Fruit fly (Drosophila melanogaster) whole organism, embryonic: ENCODE measurements around the gene p24-1.

Experiments
- ATbp ChIP-seq: fragments of 200-800 bp; sonication (Bioruptor generic); optimal IDR thresholded peaks from 2 replicates; lab custom pipeline; 2017; ENCODE audit warnings: missing biosample characterization, mild to moderate bottlenecking, missing genetic modification characterization, missing genetic modification reagents
- Aef1 ChIP-seq: fragments of 200-800 bp; sonication (Bioruptor generic); IDR thresholded peaks from 3 replicates; pipeline ENCODE4 v1.3.6; 2022; ENCODE audit warnings: missing biosample characterization, missing genetic modification characterization
- BtbVII ChIP-seq: fragments of 200-800 bp; sonication (Bioruptor generic); optimal IDR thresholded peaks from 3 replicates; lab custom pipeline; 2017; ENCODE audit warnings: missing biosample characterization, mild to moderate bottlenecking, missing genetic modification characterization
- CG10462 ChIP-seq: fragments of 200-800 bp; sonication (Bioruptor generic); optimal IDR thresholded peaks from 2 replicates; lab custom pipeline; 2016; ENCODE audit warnings: missing biosample characterization, missing genetic modification characterization
- CG11456 ChIP-seq: fragments of 200-800 bp; sonication (Bioruptor generic); IDR thresholded peaks from 3 replicates; pipeline ENCODE4 v1.3.6; 2022; ENCODE audit warnings: missing biosample characterization, missing genetic modification characterization
- CG12236 ChIP-seq: fragments of 200-800 bp; sonication (Bioruptor generic); optimal IDR thresholded peaks from 2 replicates; lab custom pipeline; 2016; ENCODE audit warnings: missing biosample characterization, missing genetic modification characterization
- CG1233 ChIP-seq: fragments of 200-800 bp; sonication (Bioruptor generic); optimal IDR thresholded peaks from 4 replicates; lab custom pipeline; 2018; ENCODE audit warnings: missing biosample characterization, mild to moderate bottlenecking, missing genetic modification characterization
- CG14965 ChIP-seq: fragments of 200-800 bp; sonication (Bioruptor generic); optimal IDR thresholded peaks from 2 replicates; lab custom pipeline; 2016; ENCODE audit warnings: missing biosample characterization, missing genetic modification characterization, borderline replicate concordance
- CG2712 ChIP-seq: fragments of 200-800 bp; optimal IDR thresholded peaks from 3 replicates; lab custom pipeline; 2019; ENCODE audit warnings: missing biosample characterization, mild to moderate bottlenecking, missing genetic modification characterization, moderate library complexity
- CG3847 ChIP-seq: fragments of 200-800 bp; sonication (Bioruptor generic); IDR thresholded peaks from 2 replicates; pipeline ENCODE4 v1.3.6; 2022; ENCODE audit warnings: missing biosample characterization, missing genetic modification characterization
- CG4328 ChIP-seq: fragments of 200-800 bp; sonication (Bioruptor generic); optimal IDR thresholded peaks from 3 replicates; lab custom pipeline; 2017; ENCODE audit warnings: missing biosample characterization, missing genetic modification reagents, missing genetic modification characterization
- CG6175 ChIP-seq: fragments of 200-800 bp; sonication (Bioruptor generic); IDR thresholded peaks from 3 replicates; pipeline ENCODE4 v1.3.6; 2022; ENCODE audit warnings: missing biosample characterization, missing genetic modification characterization
- CG6683 ChIP-seq: fragments of 200-800 bp; sonication (Bioruptor generic); optimal IDR thresholded peaks from 2 replicates; lab custom pipeline; 2017; ENCODE audit warnings: missing biosample characterization, mild to moderate bottlenecking, missing genetic modification characterization, missing genetic modification reagents
- CG6689 ChIP-seq: fragments of 200-800 bp; sonication (Bioruptor generic); IDR thresholded peaks from 2 replicates; pipeline ENCODE4 v1.3.6; 2022; ENCODE audit warnings: missing biosample characterization, missing genetic modification characterization
- CG7556 ChIP-seq: fragments of 200-800 bp; sonication (Bioruptor generic); optimal IDR thresholded peaks from 2 replicates; lab custom pipeline; 2017; ENCODE audit warnings: missing biosample characterization, mild to moderate bottlenecking, missing genetic modification characterization
- CG8281 ChIP-seq: fragments of 200-800 bp; sonication (Bioruptor generic); optimal IDR thresholded peaks from 2 replicates; lab custom pipeline; 2018; ENCODE audit warnings: missing biosample characterization, mild to moderate bottlenecking, missing genetic modification characterization, moderate library complexity
- CG8290 ChIP-seq, 3 experiments: fragments of 200-800 bp; sonication (Bioruptor generic); optimal IDR thresholded peaks; 2 replicates each; lab custom pipeline; 2016 to 2019; ENCODE audit warnings: missing biosample characterization in 3 of 3, missing genetic modification characterization in 3 of 3, mild to moderate bottlenecking in 2 of 3, moderate library complexity in 1 of 3
- CG9727 ChIP-seq: fragments of 200-800 bp; sonication (Bioruptor generic); optimal IDR thresholded peaks from 3 replicates; lab custom pipeline; 2017; ENCODE audit warnings: missing biosample characterization, mild to moderate bottlenecking, missing genetic modification characterization
- CG9817 ChIP-seq: fragments of 200-800 bp; sonication (Bioruptor generic); optimal IDR thresholded peaks from 2 replicates; lab custom pipeline; 2018; ENCODE audit warnings: missing biosample characterization, mild to moderate bottlenecking, missing genetic modification characterization, moderate library complexity
- CG9932 ChIP-seq: fragments of 200-800 bp; sonication (Bioruptor generic); IDR thresholded peaks from 2 replicates; pipeline ENCODE4 v1.3.6; 2022; ENCODE audit warnings: missing biosample characterization, missing genetic modification characterization
- CoRest ChIP-seq: fragments of 200-800 bp; sonication (Bioruptor generic); optimal IDR thresholded peaks from 3 replicates; lab custom pipeline; 2018; ENCODE audit warnings: missing biosample characterization, mild to moderate bottlenecking, missing genetic modification characterization, moderate library complexity
- D19A ChIP-seq: fragments of 200-800 bp; optimal IDR thresholded peaks from 3 replicates; lab custom pipeline; 2019; ENCODE audit warnings: missing biosample characterization, mild to moderate bottlenecking, missing genetic modification characterization, moderate library complexity
- Dip3 ChIP-seq: fragments of 200-800 bp; sonication (Bioruptor generic); optimal IDR thresholded peaks from 3 replicates; lab custom pipeline; 2016; ENCODE audit warnings: missing biosample characterization, missing genetic modification characterization
- Fer3 ChIP-seq: fragments of 200-800 bp; sonication (Bioruptor generic); optimal IDR thresholded peaks from 2 replicates; lab custom pipeline; 2018; ENCODE audit warnings: missing biosample characterization, mild to moderate bottlenecking, missing genetic modification characterization, moderate library complexity
- Gsc ChIP-seq: fragments of 200-800 bp; sonication (Bioruptor generic); IDR thresholded peaks from 2 replicates; pipeline ENCODE4 v1.3.6; 2022; ENCODE audit warnings: missing biosample characterization, missing genetic modification characterization
- Hmr ChIP-seq: fragments of 200-800 bp; sonication (Bioruptor generic); optimal IDR thresholded peaks from 3 replicates; lab custom pipeline; 2017; ENCODE audit warnings: mild to moderate bottlenecking, missing biosample characterization, missing genetic modification reagents, missing genetic modification characterization
- Hr51 ChIP-seq, 2 experiments: fragments of 200-800 bp; sonication (Bioruptor generic); optimal IDR thresholded peaks; 2 replicates in 1 of 2; 3 replicates in 1 of 2; lab custom pipeline; 2016 to 2018; ENCODE audit warnings: missing biosample characterization in 2 of 2, missing genetic modification characterization in 2 of 2, mild to moderate bottlenecking in 1 of 2, moderate library complexity in 1 of 2
- MBD-R2 ChIP-seq: fragments of 200-800 bp; sonication (Bioruptor generic); IDR thresholded peaks from 2 replicates; pipeline ENCODE4 v1.3.6; 2022; ENCODE audit warnings: missing biosample characterization, missing genetic modification characterization
- Med ChIP-seq: fragments of 200-800 bp; sonication (Bioruptor generic); peaks from one replicate; lab custom pipeline; 2016; ENCODE audit warnings: missing biosample characterization, missing genetic modification characterization, mild to moderate bottlenecking, inconsistent platforms, moderate library complexity
- NfI ChIP-seq: fragments of 200-800 bp; sonication (Bioruptor generic); optimal IDR thresholded peaks from 3 replicates; lab custom pipeline; 2018; ENCODE audit warnings: missing biosample characterization, mild to moderate bottlenecking, missing genetic modification characterization, moderate library complexity
- Oaz ChIP-seq: fragments of 200-800 bp; sonication (Bioruptor generic); IDR thresholded peaks from 2 replicates; pipeline ENCODE4 v1.3.6; 2022; ENCODE audit warnings: missing biosample characterization, missing genetic modification characterization
- Rfx ChIP-seq: fragments of 200-800 bp; sonication (Bioruptor generic); IDR thresholded peaks from 2 replicates; pipeline ENCODE4 v1.3.6; 2022; ENCODE audit warnings: missing biosample characterization, missing genetic modification characterization
- Sox102F ChIP-seq: fragments of 200-800 bp; sonication (Bioruptor generic); optimal IDR thresholded peaks from 2 replicates; lab custom pipeline; 2018; ENCODE audit warnings: missing biosample characterization, mild to moderate bottlenecking, missing genetic modification characterization, moderate library complexity
- Tbp ChIP-seq: fragments of >200 bp; optimal IDR thresholded peaks from 2 replicates; lab custom pipeline; 2018; ENCODE audit warnings: missing biosample characterization, missing genetic modification characterization
- Xbp1 ChIP-seq: fragments of 200-800 bp; sonication (Bioruptor generic); optimal IDR thresholded peaks from 3 replicates; lab custom pipeline; 2016; ENCODE audit warnings: missing biosample characterization, mild to moderate bottlenecking, missing genetic modification characterization
- YL-1 ChIP-seq: fragments of 200-800 bp; sonication (Bioruptor generic); optimal IDR thresholded peaks from 3 replicates; lab custom pipeline; 2017; ENCODE audit warnings: missing biosample characterization, mild to moderate bottlenecking, missing genetic modification characterization
- bsh ChIP-seq, 2 experiments: fragments of 200-800 bp; sonication (Bioruptor generic); optimal IDR thresholded peaks; 2 replicates each; lab custom pipeline; 2017 to 2018; ENCODE audit warnings: mild to moderate bottlenecking in 2 of 2, missing biosample characterization in 2 of 2, missing genetic modification characterization in 2 of 2, moderate library complexity in 1 of 2
- cas ChIP-seq: fragments of 200-800 bp; sonication (Bioruptor generic); IDR thresholded peaks from 2 replicates; pipeline ENCODE4 v1.3.6; 2022; ENCODE audit warnings: missing biosample characterization, missing genetic modification characterization
- caup ChIP-seq: fragments of 200-800 bp; sonication (Bioruptor generic); optimal IDR thresholded peaks from 3 replicates; lab custom pipeline; 2017; ENCODE audit warnings: missing biosample characterization, mild to moderate bottlenecking, missing genetic modification characterization, moderate library complexity; ENCODE audit not compliant: severe bottlenecking
- cwo ChIP-seq: fragments of 200-800 bp; sonication (Bioruptor generic); optimal IDR thresholded peaks from 3 replicates; lab custom pipeline; 2017; ENCODE audit warnings: missing biosample characterization, missing genetic modification characterization, mild to moderate bottlenecking, moderate library complexity, missing genetic modification reagents
- dati ChIP-seq: fragments of 200-800 bp; sonication (Bioruptor generic); IDR thresholded peaks from 2 replicates; pipeline ENCODE4 v1.3.6; 2022; ENCODE audit warnings: missing biosample characterization, missing genetic modification characterization
- dmrt11E ChIP-seq: fragments of 200-800 bp; sonication (Bioruptor generic); optimal IDR thresholded peaks from 3 replicates; lab custom pipeline; 2018; ENCODE audit warnings: missing biosample characterization, mild to moderate bottlenecking, missing genetic modification characterization, moderate library complexity
- esg ChIP-seq: fragments of 200-800 bp; sonication (Bioruptor generic); conservative IDR thresholded peaks from 2 replicates; pipeline ENCODE4 v1.3.6; 2022; ENCODE audit warnings: missing biosample characterization, missing genetic modification characterization
- odd ChIP-seq: fragments of 200-800 bp; sonication (Bioruptor generic); optimal IDR thresholded peaks from 2 replicates; lab custom pipeline; 2017; ENCODE audit warnings: missing biosample characterization, mild to moderate bottlenecking, missing genetic modification characterization
- sens ChIP-seq: fragments of 200-800 bp; sonication (Bioruptor generic); peaks from one replicate; lab custom pipeline; 2016; ENCODE audit warnings: missing biosample characterization, missing genetic modification characterization
- slbo ChIP-seq: fragments of 200-800 bp; sonication (Bioruptor generic); IDR thresholded peaks from 2 replicates; pipeline ENCODE4 v1.3.6; 2022; ENCODE audit warnings: missing biosample characterization, missing genetic modification characterization
- sqz ChIP-seq: fragments of 200-800 bp; sonication (Bioruptor generic); optimal IDR thresholded peaks from 3 replicates; lab custom pipeline; 2018; ENCODE audit warnings: missing biosample characterization, mild to moderate bottlenecking, missing genetic modification characterization
- usp ChIP-seq: fragments of >200 bp; optimal IDR thresholded peaks from 2 replicates; lab custom pipeline; 2017; ENCODE audit warnings: missing biosample characterization, missing genetic modification characterization
- wek ChIP-seq: fragments of 200-800 bp; sonication (Bioruptor generic); optimal IDR thresholded peaks from 3 replicates; lab custom pipeline; 2018; ENCODE audit warnings: missing biosample characterization, mild to moderate bottlenecking, missing genetic modification characterization, moderate library complexity
- zfh2 ChIP-seq: fragments of 200-800 bp; sonication (Bioruptor generic); optimal IDR thresholded peaks from 2 replicates; lab custom pipeline; 2016; ENCODE audit warnings: missing biosample characterization, missing genetic modification characterization

Gene p24-1

DNA sequence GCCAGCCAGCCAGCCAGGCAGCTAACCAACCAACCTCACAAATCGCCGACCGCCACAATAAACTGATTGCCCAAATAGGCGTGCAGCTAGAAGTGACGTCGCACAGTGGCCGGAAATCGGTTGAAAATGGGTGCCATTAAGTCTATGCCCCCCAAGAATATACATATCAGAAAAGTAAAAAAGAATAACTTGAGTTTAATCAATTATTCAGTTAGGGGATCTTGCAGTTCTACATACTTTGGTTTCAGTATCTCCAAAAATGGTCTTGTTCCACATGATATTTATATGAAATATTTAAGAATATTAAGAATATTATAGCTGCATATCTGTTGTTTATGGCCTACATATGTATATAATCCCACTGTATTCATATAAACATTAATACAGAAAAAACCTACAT, 33.0 kb upstream of the p24-1 start (continued):
- TF ChIP-seq cwo (peak; percentile 46), esg (peak; percentile 34; the same call in 1 of the 2 replicates), cas (no peak), CG2712 (tag; lab: Kevin White, UChicago) (peak; percentile 10), MBD-R2 (GFP tag; lab: Robert Waterston, UW) (peak; percentile 23; the same call in 1 of the 2 replicates), CG9817 (peak; percentile 54), Tbp (no peak), dati (GFP tag; lab: Robert Waterston, UW) (no peak), odd (GFP tag; lab: Kevin White, UChicago) (peak; percentile 30), CG10462 (GFP tag; lab: Kevin White, UChicago) (no peak), Gsc (GFP tag; lab: Robert Waterston, UW) (no peak), CG8290 (GFP tag; optimal IDR thresholded peaks at IDR 0.05; lab: Kevin White, UChicago) (no peak), CG8290 (tag; optimal IDR thresholded peaks at IDR 0.05; lab: Kevin White, UChicago) (peak in 1 of 2 experiments; percentile 69), Aef1 (GFP tag; lab: Robert Waterston, UW) (peak; percentile 39; the same call in 1 of the 3 replicates), CG4328 (GFP tag; lab: Kevin White, UChicago) (peak; percentile 46), usp (no peak), wek (GFP tag; lab: Kevin White, UChicago) (no peak), CG6175 (GFP tag; lab: Robert Waterston, UW) (0 out of 3 replicates have a peak, but pooled peaks have one; percentile 14), Med (GFP tag; lab: Kevin White, UChicago) (peak; percentile 73), CG7556 (peak; percentile 53), ATbp (GFP tag; lab: Kevin White, UChicago) (peak; percentile 32), Dip3 (GFP tag; lab: Kevin White, UChicago) (peak; percentile 10), caup (GFP tag; lab: Kevin White, UChicago) (peak; percentile 31), Xbp1 (GFP tag; lab: Kevin White, UChicago) (peak; percentile 33), Hr51 (GFP tag; optimal IDR thresholded peaks at IDR 0.05; lab: Kevin White, UChicago) (peak in 1 of 2 experiments; percentile 69), sens (GFP tag; lab: Kevin White, UChicago) (peak; percentile 66), D19A (tag; lab: Kevin White, UChicago) (peak; percentile 42), CG12236 (GFP tag; lab: Kevin White, UChicago) (no peak), NfI (GFP tag; lab: Kevin White, UChicago) (peak; percentile 41), slbo (GFP tag; lab: Robert Waterston, UW) (peak; percentile 60), CG11456 (GFP tag; lab: Robert Waterston, UW) (no peak), Fer3 (tag; lab: Kevin White, UChicago) (peak; percentile 43), Hmr (peak; percentile 49), Oaz (GFP tag; lab: Robert Waterston, UW) (0 out of 2 replicates have a peak, but pooled peaks have one; percentile 10), dmrt11E (tag; lab: Kevin White, UChicago) (no peak), CoRest (peak; percentile 54), BtbVII (GFP tag; lab: Kevin White, UChicago) (peak; percentile 62), bsh (GFP tag; optimal IDR thresholded peaks at IDR 0.05; lab: Kevin White, UChicago) (peak in 1 of 2 experiments; percentile 31), YL-1 (GFP tag; lab: Kevin White, UChicago) (no peak), zfh2 (GFP tag; lab: Kevin White, UChicago) (peak; percentile 17), Sox102F (GFP tag; lab: Kevin White, UChicago) (peak; percentile 44), CG3847 (GFP tag; lab: Robert Waterston, UW) (peak; percentile 48), CG9932 (GFP tag; lab: Robert Waterston, UW) (peak; percentile 58), CG1233 (GFP tag; lab: Kevin White, UChicago) (no peak), CG8281 (tag; lab: Kevin White, UChicago) (no peak), CG14965 (GFP tag; lab: Kevin White, UChicago) (no peak), sqz (GFP tag; lab: Kevin White, UChicago) (peak; percentile 12), Rfx (GFP tag; lab: Robert Waterston, UW) (peak; percentile 58), CG6689 (GFP tag; lab: Robert Waterston, UW) (peak; percentile 33; the same call in 1 of the 2 replicates), CG9727 (GFP tag; lab: Kevin White, UChicago) (no peak), CG6683 (GFP tag; lab: Kevin White, UChicago) (peak; percentile 5)
